Worm (Caenorhabditis elegans) whole organism, L3 larva: ENCODE measurements around the gene sdhb-1.

ENCODE experiments used
- aly-2 ChIP-seq: fragments of 150-350 bp; optimal IDR thresholded peaks from 2 replicates; lab custom pipeline; 2014; ENCODE audit warnings: missing biosample characterization, missing genetic modification characterization
- ama-1 ChIP-seq: fragments of 150-350 bp; optimal IDR thresholded peaks from 2 replicates; lab custom pipeline; 2018
- ceh-28 ChIP-seq: fragments of 150-350 bp; optimal IDR thresholded peaks from 2 replicates; lab custom pipeline; 2014; ENCODE audit warnings: missing biosample characterization, missing genetic modification reagents, missing genetic modification characterization
- egl-27 ChIP-seq: sonication (generic microtip); optimal IDR thresholded peaks from 4 replicates; lab custom pipeline; 2017; ENCODE audit warnings: missing biosample characterization, missing genetic modification reagents, missing genetic modification characterization
- elt-1 ChIP-seq: fragments of 150-350 bp; optimal IDR thresholded peaks from 2 replicates; lab custom pipeline; 2014; ENCODE audit warnings: missing biosample characterization, missing genetic modification characterization
- mdl-1 ChIP-seq: fragments of 150-350 bp; optimal IDR thresholded peaks from 2 replicates; lab custom pipeline; 2014; ENCODE audit warnings: missing biosample characterization, missing genetic modification characterization
- nhr-25 ChIP-seq: sonication (generic microtip); optimal IDR thresholded peaks from 2 replicates; lab custom pipeline; 2017; ENCODE audit warnings: missing biosample characterization, missing genetic modification characterization
- nhr-77 ChIP-seq: fragments of 150-350 bp; optimal IDR thresholded peaks from 2 replicates; lab custom pipeline; 2014; ENCODE audit warnings: missing biosample characterization, missing genetic modification characterization
- pha-4 ChIP-seq: fragments of 150-350 bp; optimal IDR thresholded peaks from 2 replicates; lab custom pipeline; 2014; ENCODE audit warnings: missing biosample characterization, missing genetic modification reagents, missing genetic modification characterization
- pqm-1 ChIP-seq: fragments of 150-350 bp; optimal IDR thresholded peaks from 2 replicates; lab custom pipeline; 2017; ENCODE audit warnings: missing biosample characterization, missing genetic modification characterization, inconsistent platforms
- snpc-4 ChIP-seq: fragments of 150-350 bp; optimal IDR thresholded peaks from 2 replicates; lab custom pipeline; 2014; ENCODE audit warnings: missing biosample characterization, missing genetic modification characterization
- tbx-2 ChIP-seq: sonication (generic microtip); optimal IDR thresholded peaks from 2 replicates; lab custom pipeline; 2016; ENCODE audit warnings: mild to moderate bottlenecking, missing genetic modification characterization, missing compliant biosample characterization
- unc-39 ChIP-seq: sonication (generic microtip); optimal IDR thresholded peaks from 4 replicates; lab custom pipeline; 2017; ENCODE audit warnings: missing biosample characterization, missing genetic modification characterization

ce11 chrII:9304849-9305248, 47.7 kb downstream of the sdhb-1 start:
- TF ChIP-seq nhr-77 (tag; lab: Kevin White, UChicago) (no peak), aly-2 (tag; lab: Kevin White, UChicago) (no peak), elt-1 (no peak), ama-1 (lab: Kevin White, UChicago) (no peak), ceh-28 (tag; lab: Kevin White, UChicago) (no peak), unc-39 (no peak), nhr-25 (tag; lab: Kevin White, UChicago) (no peak), pha-4 (tag; lab: Kevin White, UChicago) (no peak), snpc-4 (tag; lab: Kevin White, UChicago) (no peak), mdl-1 (tag; lab: Kevin White, UChicago) (no peak), tbx-2 (tag; lab: Kevin White, UChicago) (no peak), egl-27 (tag; lab: Kevin White, UChicago) (no peak), pqm-1 (tag; lab: Kevin White, UChicago) (no peak)
